Worm (Caenorhabditis elegans): ENCODE measurements around the gene mans-2.
A peak's percentile ranks its signal among the peaks of the same experiment; 100 is the strongest.

Gene mans-2

ce11 chrV:12001747-12002456 is 16.6 kb upstream of the mans-2 start, which contains the start of gene gcy-33 (continued):
- TF ChIP-seq F37D6.2 (tag; optimal IDR thresholded peaks at IDR 0.05) (peak; percentile 32), lin-13 (GFP tag; optimal IDR thresholded peaks at IDR 0.05) (peak; percentile 66), Y105C5A.15 (GFP tag; IDR thresholded peaks at IDR 0.05) (peak; percentile 89), lin-15B (tag; optimal IDR thresholded peaks at IDR 0.05) (no peak), spr-1 (tag; optimal IDR thresholded peaks at IDR 0.05) (peak; percentile 75), dpl-1 (GFP tag; optimal IDR thresholded peaks at IDR 0.05) (peak; percentile 58), php-3 (GFP tag; IDR thresholded peaks at IDR 0.05) (peak; percentile 93), lim-7 (GFP tag; IDR thresholded peaks at IDR 0.05) (peak; percentile 93), ZK337.2 (GFP tag; IDR thresholded peaks at IDR 0.05) (no peak), nhr-237 (tag; optimal IDR thresholded peaks at IDR 0.05) (no peak), F44E2.7 (GFP tag; IDR thresholded peaks at IDR 0.05) (peak; percentile 73; the same call in 1 of the 2 replicates), duxl-1 (tag; optimal IDR thresholded peaks at IDR 0.05; ENCODE audit: poor library complexity) (peak; percentile 93), nhr-77 (tag; optimal IDR thresholded peaks at IDR 0.05) (peak; percentile 40), jun-1 (tag; optimal IDR thresholded peaks at IDR 0.05) (peak; percentile 12), zfp-2 (tag; optimal IDR thresholded peaks at IDR 0.05) (peak; percentile 67), dmd-6 (GFP tag; IDR thresholded peaks at IDR 0.05) (peak; percentile 89), rbr-2 (tag; optimal IDR thresholded peaks at IDR 0.05) (peak; percentile 86), ztf-7 (tag; optimal IDR thresholded peaks at IDR 0.05) (peak; percentile 84), T20F7.1 (GFP tag; optimal IDR thresholded peaks at IDR 0.05) (peak; percentile 77), Y75B8A.6 (GFP tag; IDR thresholded peaks at IDR 0.05) (peak; percentile 42; the same call in 1 of the 2 replicates), F26F4.8 (GFP tag; conservative IDR thresholded peaks at IDR 0.05) (peak; percentile 83), sdz-12 (GFP tag; optimal IDR thresholded peaks at IDR 0.05) (peak; percentile 94), nhr-102 (tag; optimal IDR thresholded peaks at IDR 0.05) (peak; percentile 92), tag-97 (GFP tag; IDR thresholded peaks at IDR 0.05) (no peak), ZK546.5 (tag; optimal IDR thresholded peaks at IDR 0.05) (no peak), unc-130 (GFP tag; optimal IDR thresholded peaks at IDR 0.05) (peak; percentile 63), mep-1 (tag; optimal IDR thresholded peaks at IDR 0.05) (peak; percentile 87), zag-1 (tag; optimal IDR thresholded peaks at IDR 0.05) (no peak), Y48G9A.11 (GFP tag; IDR thresholded peaks at IDR 0.05) (peak; percentile 82), daf-19 (GFP tag; conservative IDR thresholded peaks at IDR 0.05) (peak; percentile 84), spr-3 (GFP tag; optimal IDR thresholded peaks at IDR 0.05) (peak; percentile 80), mdt-29 (GFP tag; IDR thresholded peaks at IDR 0.05) (peak; percentile 89)

ce11 chrV:11997403-11997802 is 12.1 kb upstream of the mans-2 start:
- TF ChIP-seq aha-1 (tag) = peak; percentile 66
- TF ChIP-seq mxl-3 (GFP tag; optimal IDR thresholded peaks at IDR 0.05) = no peak

- no peak for TF ChIP-seq nhr-10 (tag; optimal IDR thresholded peaks at IDR 0.05)
- TF ChIP-seq snpc-1.2 (GFP tag; IDR thresholded peaks at IDR 0.05) = no peak
- no peak for TF ChIP-seq hlh-11 (tag; optimal IDR thresholded peaks at IDR 0.05)
- TF ChIP-seq zag-1 (tag; optimal IDR thresholded peaks at IDR 0.05) = no peak
Observed at ce11 chrV:11995862-11996261, 10.6 kb upstream of the mans-2 start, which contains the start of gene C52E4.12. C52E4.12 (plus strand) TSS chrV:11996162.

Measured in whole organism, L4 larva.